Worm (Caenorhabditis elegans): ENCODE results near the gene cdr-1.

cdr-1 gene

ce11 chrV:15873762-15874161, 47.3 kb upstream of the cdr-1 start (continued):
- TF ChIP-seq Y5F2A.4 (GFP tag; optimal IDR thresholded peaks at IDR 0.05) (peak; percentile 93), tag-97 (GFP tag; IDR thresholded peaks at IDR 0.05) (0 out of 2 replicates have a peak, but pooled peaks have one; percentile 45), mxl-2 (GFP tag; conservative IDR thresholded peaks at IDR 0.05) (peak; percentile 86), dmd-6 (GFP tag; IDR thresholded peaks at IDR 0.05) (peak; percentile 89), spr-3 (GFP tag; optimal IDR thresholded peaks at IDR 0.05) (peak; percentile 91), ceh-44 (GFP tag; IDR thresholded peaks at IDR 0.05) (peak; percentile 97), fos-1 (tag; optimal IDR thresholded peaks at IDR 0.05) (no peak), nhr-76 (tag; optimal IDR thresholded peaks at IDR 0.05) (no peak), unc-62 (GFP tag; optimal IDR thresholded peaks at IDR 0.05 in 1 of 2) (no peak), unc-62 (tag; optimal IDR thresholded peaks at IDR 0.05) (peak; percentile 54), dmd-8 (GFP tag; IDR thresholded peaks at IDR 0.05) (peak; percentile 99), nhr-25 (tag; optimal IDR thresholded peaks at IDR 0.05; ENCODE audit: borderline replicate concordance, insufficient read depth) (no peak), zip-11 (GFP tag; IDR thresholded peaks at IDR 0.05) (peak; percentile 85), nhr-42 (GFP tag; IDR thresholded peaks at IDR 0.05) (peak; percentile 95), ztf-7 (tag; optimal IDR thresholded peaks at IDR 0.05) (peak; percentile 80), nhr-111 (GFP tag; optimal IDR thresholded peaks at IDR 0.05) (peak; percentile 97), daf-8 (GFP tag; IDR thresholded peaks at IDR 0.05) (peak; percentile 94), mes-2 (tag; optimal IDR thresholded peaks at IDR 0.05; ENCODE audit: poor library complexity, severe bottlenecking) (peak; percentile 94), snpc-1.2 (GFP tag; IDR thresholded peaks at IDR 0.05) (peak; percentile 92), jun-1 (tag; optimal IDR thresholded peaks at IDR 0.05) (peak; percentile 78), mdt-29 (GFP tag; IDR thresholded peaks at IDR 0.05) (peak; percentile 88), zag-1 (tag; optimal IDR thresholded peaks at IDR 0.05) (no peak), ceh-32 (tag; optimal IDR thresholded peaks at IDR 0.05; ENCODE audit: poor library complexity) (peak; percentile 72), madf-9 (GFP tag; conservative IDR thresholded peaks at IDR 0.05) (peak; percentile 93), ces-1 (GFP tag; optimal IDR thresholded peaks at IDR 0.05) (peak; percentile 26), F26F4.8 (GFP tag; conservative IDR thresholded peaks at IDR 0.05) (peak; percentile 98), attf-4 (tag; optimal IDR thresholded peaks at IDR 0.05) (no peak), Y75B8A.6 (GFP tag; IDR thresholded peaks at IDR 0.05) (peak; percentile 97), rbr-2 (tag; optimal IDR thresholded peaks at IDR 0.05) (peak; percentile 87), dpl-1 (GFP tag; optimal IDR thresholded peaks at IDR 0.05) (peak; percentile 55), egl-27 (tag; optimal IDR thresholded peaks at IDR 0.05) (no peak), saeg-2 (GFP tag; IDR thresholded peaks at IDR 0.05) (peak; percentile 90), nhr-237 (tag; optimal IDR thresholded peaks at IDR 0.05) (no peak), lsy-2 (tag; optimal IDR thresholded peaks at IDR 0.05) (peak in 1 of 2 experiments; percentile 42), nhr-11 (tag; optimal IDR thresholded peaks at IDR 0.05) (peak; percentile 54), dmd-9 (GFP tag; IDR thresholded peaks at IDR 0.05) (peak; percentile 85), fkh-10 (GFP tag; optimal IDR thresholded peaks at IDR 0.05) (no peak), lin-15B (tag; optimal IDR thresholded peaks at IDR 0.05) (no peak), lir-3 (tag; optimal IDR thresholded peaks at IDR 0.05) (peak; percentile 89), daf-12 (tag; optimal IDR thresholded peaks at IDR 0.05) (no peak), php-3 (GFP tag; IDR thresholded peaks at IDR 0.05) (peak; percentile 91), nhr-6 (tag; optimal IDR thresholded peaks at IDR 0.05) (peak; percentile 14), ceh-20 (GFP tag; IDR thresholded peaks at IDR 0.05) (peak; percentile 69), lin-1 (GFP tag; IDR thresholded peaks at IDR 0.05) (peak; percentile 90), unc-130 (GFP tag; optimal IDR thresholded peaks at IDR 0.05) (peak; percentile 84), pqm-1 (tag; optimal IDR thresholded peaks at IDR 0.05) (no peak), lim-7 (GFP tag; IDR thresholded peaks at IDR 0.05) (peak; percentile 99), hlh-11 (tag; optimal IDR thresholded peaks at IDR 0.05) (no peak), lin-29 (GFP tag; IDR thresholded peaks at IDR 0.05) (peak; percentile 84), ceh-28 (tag; optimal IDR thresholded peaks at IDR 0.05) (no peak), T26A8.4 (GFP tag; IDR thresholded peaks at IDR 0.05) (peak; percentile 94), zip-2 (tag; optimal IDR thresholded peaks at IDR 0.05) (peak; percentile 41)
